Worm (Caenorhabditis elegans): ENCODE data around the gene gtf-2H4.

- TF ChIP-seq ceh-36 (tag; optimal IDR thresholded peaks at IDR 0.05), result no peak
- TF ChIP-seq ama-1 (optimal IDR thresholded peaks at IDR 0.05), result no peak
- TF ChIP-seq hnd-1 (tag; optimal IDR thresholded peaks at IDR 0.05), result no peak
- no peak for TF ChIP-seq flt-1 (GFP tag; IDR thresholded peaks at IDR 0.05)
- TF ChIP-seq scrt-1 (GFP tag; IDR thresholded peaks at IDR 0.05), result no peak
- no peak for TF ChIP-seq sea-1 (GFP tag; conservative IDR thresholded peaks at IDR 0.05)
- no peak for TF ChIP-seq tbx-37 (GFP tag; conservative IDR thresholded peaks at IDR 0.05)
Observed at ce11 chrIV:15497263-15497662, 44.3 kb upstream of the gtf-2H4 start, which contains the start of gene acr-24.

All from whole organism, early embryonic.